Worm (Caenorhabditis elegans): ENCODE data around the gene str-185.

str-185 gene

DNA sequence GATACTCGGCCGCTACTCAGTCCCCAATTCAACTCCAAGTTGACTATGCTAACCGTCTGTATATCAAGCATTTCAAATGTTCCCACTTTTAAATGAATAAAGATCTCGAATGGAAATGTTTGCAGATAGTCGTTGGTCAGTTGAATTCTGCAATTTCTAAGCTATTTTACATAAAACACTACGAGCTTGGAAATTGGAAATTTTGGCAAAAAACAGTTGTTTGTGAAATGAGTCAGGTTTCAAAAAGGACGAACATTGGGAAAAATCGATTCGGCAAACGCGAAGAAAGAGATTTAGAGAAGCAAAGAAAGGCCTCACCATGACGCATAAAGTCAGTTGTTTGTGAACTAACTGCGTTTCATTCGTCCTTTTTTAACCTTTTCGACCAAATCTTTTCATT lies 17.1 kb upstream of the str-185 start:
- no peak for TF ChIP-seq D1046.2 (GFP tag; IDR thresholded peaks at IDR 0.05)
- no peak for TF ChIP-seq lin-13 (GFP tag; optimal IDR thresholded peaks at IDR 0.05)
- TF ChIP-seq Y48G9A.11 (GFP tag; IDR thresholded peaks at IDR 0.05) = no peak
- peak; percentile 86 for TF ChIP-seq ama-1 (optimal IDR thresholded peaks at IDR 0.05)
- 0 out of 2 replicates have a peak, but pooled peaks have one; percentile 37 for TF ChIP-seq daf-19 (GFP tag; conservative IDR thresholded peaks at IDR 0.05)
- TF ChIP-seq dve-1 (tag; optimal IDR thresholded peaks at IDR 0.05; ENCODE audit: insufficient read depth) = peak; percentile 61
- no peak for TF ChIP-seq set-16 (GFP tag; IDR thresholded peaks at IDR 0.05)
- no peak for TF ChIP-seq F37D6.2 (tag; optimal IDR thresholded peaks at IDR 0.05)
- no peak for TF ChIP-seq nhr-10 (tag; optimal IDR thresholded peaks at IDR 0.05)
- TF ChIP-seq lsy-2 (tag; optimal IDR thresholded peaks at IDR 0.05) = peak; percentile 69 to 84
- TF ChIP-seq aha-1 (tag) = no peak
- TF ChIP-seq snpc-1.2 (GFP tag; IDR thresholded peaks at IDR 0.05) = peak; percentile 80
- TF ChIP-seq Y5F2A.4 (GFP tag; optimal IDR thresholded peaks at IDR 0.05) = peak; percentile 11
- TF ChIP-seq cey-2 (tag; optimal IDR thresholded peaks at IDR 0.05; ENCODE audit: borderline replicate concordance, insufficient read depth) = no peak
- TF ChIP-seq ztf-7 (tag; optimal IDR thresholded peaks at IDR 0.05) = no peak
- no peak for TF ChIP-seq zip-11 (GFP tag; IDR thresholded peaks at IDR 0.05)
- peak in 1 of 2 experiments; percentile 67 for TF ChIP-seq unc-62 (GFP tag; optimal IDR thresholded peaks at IDR 0.05 in 1 of 2)
- no peak for TF ChIP-seq unc-62 (tag; optimal IDR thresholded peaks at IDR 0.05)
- TF ChIP-seq aly-2 (tag; optimal IDR thresholded peaks at IDR 0.05) = no peak
- TF ChIP-seq hlh-11 (tag; optimal IDR thresholded peaks at IDR 0.05) = peak; percentile 2
- peak; percentile 63 for TF ChIP-seq hlh-30 (tag; optimal IDR thresholded peaks at IDR 0.05; ENCODE audit: insufficient read depth)
- peak; percentile 50 for TF ChIP-seq mes-2 (tag; optimal IDR thresholded peaks at IDR 0.05; ENCODE audit: poor library complexity, severe bottlenecking)
- peak; percentile 56 for TF ChIP-seq dpl-1 (GFP tag; optimal IDR thresholded peaks at IDR 0.05)
- TF ChIP-seq lin-38 (GFP tag; IDR thresholded peaks at IDR 0.05) = peak; percentile 50
- peak; percentile 32; the same call in 1 of the 2 replicates for TF ChIP-seq pha-4 (GFP tag; IDR thresholded peaks at IDR 0.05)
- TF ChIP-seq pha-4 (tag; optimal IDR thresholded peaks at IDR 0.05) = no peak
- no peak for TF ChIP-seq spr-1 (tag; optimal IDR thresholded peaks at IDR 0.05)
- TF ChIP-seq nhr-6 (tag; optimal IDR thresholded peaks at IDR 0.05) = peak; percentile 68
- TF ChIP-seq mep-1 (tag; optimal IDR thresholded peaks at IDR 0.05) = peak; percentile 46
- TF ChIP-seq lin-29 (GFP tag; IDR thresholded peaks at IDR 0.05) = no peak
- no peak for TF ChIP-seq zip-2 (tag; optimal IDR thresholded peaks at IDR 0.05)
- 0 out of 2 replicates have a peak, but pooled peaks have one; percentile 10 for TF ChIP-seq T26A8.4 (GFP tag; IDR thresholded peaks at IDR 0.05)
- peak; percentile 63 for TF ChIP-seq arid-1 (GFP tag; conservative IDR thresholded peaks at IDR 0.05)
- TF ChIP-seq ctbp-1 (GFP tag; IDR thresholded peaks at IDR 0.05) = 0 out of 2 replicates have a peak, but pooled peaks have one; percentile 28
- peak; percentile 21 for TF ChIP-seq nhr-102 (tag; optimal IDR thresholded peaks at IDR 0.05)
- peak; percentile 52 for TF ChIP-seq ceh-28 (tag; optimal IDR thresholded peaks at IDR 0.05)
- no peak for TF ChIP-seq vab-7 (GFP tag; IDR thresholded peaks at IDR 0.05)
- TF ChIP-seq ceh-32 (tag; optimal IDR thresholded peaks at IDR 0.05; ENCODE audit: poor library complexity) = no peak
- peak; percentile 29 for TF ChIP-seq T20F7.1 (GFP tag; optimal IDR thresholded peaks at IDR 0.05)
- TF ChIP-seq daf-16 (GFP tag; optimal IDR thresholded peaks at IDR 0.05) = no peak
- peak; percentile 58 for TF ChIP-seq daf-16 (tag; optimal IDR thresholded peaks at IDR 0.05)

DNA sequence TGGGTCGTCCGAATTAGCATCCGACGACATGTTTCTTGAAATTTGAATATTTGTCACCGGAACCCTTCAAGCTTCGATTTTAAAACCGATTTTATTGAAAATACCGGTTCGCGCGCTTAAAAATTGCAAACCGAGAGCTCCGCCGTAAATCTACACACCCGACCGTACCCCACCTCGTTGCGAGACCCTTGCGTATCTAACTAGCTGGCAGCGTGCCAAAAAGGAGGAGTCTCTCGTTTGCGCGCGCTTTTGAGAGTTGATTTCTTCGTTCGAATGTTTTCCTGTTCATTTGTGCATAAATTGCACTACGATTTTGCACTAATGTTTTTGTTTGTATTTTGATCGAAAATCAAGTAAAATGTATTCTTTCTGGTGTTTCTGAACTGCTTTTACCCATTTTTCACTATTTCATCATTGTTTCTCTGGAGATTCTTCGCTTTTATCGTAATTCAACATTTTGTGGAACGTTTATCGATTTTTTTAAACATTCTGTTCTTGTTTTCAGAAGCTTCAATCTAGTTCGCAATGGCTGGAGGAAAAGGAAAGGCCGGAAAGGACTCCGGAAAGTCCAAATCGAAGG lies 16.0 kb upstream of the str-185 start, which contains the start of the genes wapl-1 and htz-1:
Gene wapl-1 (minus strand): TSS at position 30 of the 580 bp plus-strand sequence.
Gene htz-1 (plus strand): TSS at position 506 of the 580 bp plus-strand sequence.
- TF ChIP-seq lir-3 (tag; optimal IDR thresholded peaks at IDR 0.05) (no peak), dve-1 (tag; optimal IDR thresholded peaks at IDR 0.05; ENCODE audit: insufficient read depth) (peak; percentile 98), nhr-111 (GFP tag; optimal IDR thresholded peaks at IDR 0.05) (no peak), T26A8.4 (GFP tag; IDR thresholded peaks at IDR 0.05) (peak; percentile 98), madf-9 (GFP tag; conservative IDR thresholded peaks at IDR 0.05) (peak; percentile 77), ces-1 (GFP tag; optimal IDR thresholded peaks at IDR 0.05) (peak; percentile 59), lin-1 (GFP tag; IDR thresholded peaks at IDR 0.05) (peak; percentile 48; the same call in 1 of the 2 replicates), dmd-8 (GFP tag; IDR thresholded peaks at IDR 0.05) (no peak), nhr-237 (tag; optimal IDR thresholded peaks at IDR 0.05) (peak; percentile 59), zag-1 (tag; optimal IDR thresholded peaks at IDR 0.05) (no peak), zfp-3 (GFP tag; conservative IDR thresholded peaks at IDR 0.05) (peak; percentile 80), lin-13 (GFP tag; optimal IDR thresholded peaks at IDR 0.05) (peak; percentile 95), mdt-29 (GFP tag; IDR thresholded peaks at IDR 0.05) (peak; percentile 84), aha-1 (tag) (peak; percentile 100), snpc-1.2 (GFP tag; IDR thresholded peaks at IDR 0.05) (peak; percentile 72), F37D6.2 (tag; optimal IDR thresholded peaks at IDR 0.05) (peak; percentile 85), ceh-32 (tag; optimal IDR thresholded peaks at IDR 0.05; ENCODE audit: poor library complexity) (no peak)
